Worm (Caenorhabditis elegans) whole organism, midembryonic: ENCODE results near the gene F26G1.10.

Experiments
- T22C8.4 ChIP-seq: fragments of 200-800 bp; sonication (Bioruptor generic); IDR thresholded peaks from 2 replicates; pipeline ENCODE4 v1.3.6; 2022; ENCODE audit warnings: missing genetic modification characterization, missing compliant biosample characterization
- flt-1 ChIP-seq: fragments of 200-800 bp; sonication (Bioruptor generic); IDR thresholded peaks from 2 replicates; pipeline ENCODE4 v1.3.6; 2022; ENCODE audit warnings: missing genetic modification characterization, missing compliant biosample characterization
- klf-2 ChIP-seq: fragments of 200-800 bp; sonication (Bioruptor generic); conservative IDR thresholded peaks from 2 replicates; pipeline ENCODE4 v1.3.6; 2022; ENCODE audit warnings: missing genetic modification reagents, missing genetic modification characterization, missing compliant biosample characterization
- ref-1 ChIP-seq: fragments of 200-800 bp; sonication (Bioruptor generic); conservative IDR thresholded peaks from 2 replicates; pipeline ENCODE4 v1.3.6; 2022; ENCODE audit warnings: missing genetic modification reagents, missing genetic modification characterization, missing compliant biosample characterization
- tab-1 ChIP-seq: fragments of 200-800 bp; sonication (Bioruptor generic); IDR thresholded peaks from 2 replicates; pipeline ENCODE4 v1.3.6; 2022; ENCODE audit warnings: missing genetic modification characterization, missing compliant biosample characterization
- ztf-23 ChIP-seq: fragments of 200-800 bp; sonication (Bioruptor generic); IDR thresholded peaks from 2 replicates; pipeline ENCODE4 v1.3.6; 2022; ENCODE audit warnings: missing genetic modification reagents, missing genetic modification characterization, missing compliant biosample characterization
- ztf-29 ChIP-seq: fragments of 200-800 bp; sonication (Bioruptor generic); IDR thresholded peaks from 2 replicates; pipeline ENCODE4 v1.3.6; 2022; ENCODE audit warnings: missing genetic modification reagents, missing genetic modification characterization, missing compliant biosample characterization

DNA sequence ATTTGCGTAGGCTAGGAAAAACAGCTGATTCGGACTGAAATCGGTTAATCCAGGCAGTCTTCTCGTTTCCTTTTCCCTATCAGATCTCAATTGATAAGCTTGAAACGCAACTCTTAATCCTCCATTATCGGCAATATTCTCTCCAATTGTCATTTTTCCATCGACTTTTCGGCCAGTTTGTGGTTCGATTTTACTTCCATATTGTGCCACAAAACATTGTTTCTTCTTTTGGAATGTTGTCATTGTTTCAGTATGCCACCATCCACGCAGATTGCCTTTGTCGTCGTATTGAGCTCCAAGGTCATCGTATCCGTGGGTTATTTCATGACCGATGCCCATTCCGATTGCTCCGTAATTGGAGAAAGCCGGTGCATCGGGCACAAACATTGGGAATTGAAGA is 1.6 kb downstream of the F26G1.10 start:
- TF ChIP-seq T22C8.4 (GFP tag; lab: Robert Waterston, UW) (no peak), flt-1 (no peak), tab-1 (GFP tag; lab: Robert Waterston, UW) (no peak), ztf-29 (GFP tag; lab: Robert Waterston, UW) (no peak), ref-1 (GFP tag; lab: Robert Waterston, UW) (no peak), ztf-23 (GFP tag; lab: Robert Waterston, UW) (no peak), klf-2 (no peak)
